Worm (Caenorhabditis elegans) whole organism, mixed stage, embryonic: ENCODE results near the gene bus-2.

Source experiments
- M03D4.4 ChIP-seq: sonication (generic microtip); optimal IDR thresholded peaks from 2 replicates; lab custom pipeline; 2017; ENCODE audit warnings: mild to moderate bottlenecking, missing genetic modification characterization, missing compliant biosample characterization
- bed-3 ChIP-seq: fragments of 200-800 bp; sonication (Bioruptor generic); optimal IDR thresholded peaks from 3 replicates; lab custom pipeline; 2018; ENCODE audit warnings: mild to moderate bottlenecking, missing genetic modification characterization, moderate library complexity, missing compliant biosample characterization
- blmp-1 ChIP-seq: fragments of 150-350 bp; optimal IDR thresholded peaks from 2 replicates; lab custom pipeline; 2014; ENCODE audit warnings: missing biosample characterization, missing genetic modification characterization
- ceh-39 ChIP-seq: fragments of 150-350 bp; optimal IDR thresholded peaks from 2 replicates; lab custom pipeline; 2014; ENCODE audit warnings: missing biosample characterization, missing genetic modification characterization
- ceh-43 ChIP-seq: fragments of 200-800 bp; sonication (Bioruptor generic); optimal IDR thresholded peaks from 2 replicates; lab custom pipeline; 2018; ENCODE audit warnings: mild to moderate bottlenecking, missing genetic modification characterization, moderate library complexity, missing compliant biosample characterization
- ceh-83 ChIP-seq: fragments of 200-800 bp; sonication (Bioruptor generic); optimal IDR thresholded peaks from 2 replicates; lab custom pipeline; 2018; ENCODE audit warnings: mild to moderate bottlenecking, missing genetic modification characterization, missing compliant biosample characterization
- ces-1 ChIP-seq: fragments of 150-350 bp; optimal IDR thresholded peaks from 2 replicates; lab custom pipeline; 2014; ENCODE audit warnings: missing biosample characterization, missing genetic modification reagents, missing genetic modification characterization
- cnd-1 ChIP-seq: fragments of 200-800 bp; sonication (Bioruptor generic); optimal IDR thresholded peaks from 2 replicates; lab custom pipeline; 2018; ENCODE audit warnings: mild to moderate bottlenecking, missing genetic modification characterization, missing compliant biosample characterization
- drap-1 ChIP-seq: fragments of 200-800 bp; sonication (Bioruptor generic); optimal IDR thresholded peaks from 3 replicates; lab custom pipeline; 2018; ENCODE audit warnings: mild to moderate bottlenecking, missing genetic modification characterization, missing compliant biosample characterization
- elt-1 ChIP-seq: sonication (generic microtip); optimal IDR thresholded peaks from 2 replicates; lab custom pipeline; 2017; ENCODE audit warnings: missing genetic modification characterization, mild to moderate bottlenecking, missing compliant biosample characterization, antibody characterized with exemption, moderate library complexity, borderline replicate concordance; ENCODE audit not compliant: insufficient read depth
- elt-3 ChIP-seq: fragments of 150-350 bp; optimal IDR thresholded peaks from 2 replicates; lab custom pipeline; 2014; ENCODE audit warnings: missing biosample characterization, missing genetic modification characterization
- flh-1 ChIP-seq: fragments of 200-800 bp; sonication (Bioruptor generic); optimal IDR thresholded peaks from 2 replicates; lab custom pipeline; 2018; ENCODE audit warnings: mild to moderate bottlenecking, missing genetic modification characterization, moderate library complexity, missing compliant biosample characterization
- ham-2 ChIP-seq: fragments of 200-800 bp; sonication (Bioruptor generic); optimal IDR thresholded peaks from 2 replicates; lab custom pipeline; 2018; ENCODE audit warnings: mild to moderate bottlenecking, missing genetic modification characterization, missing compliant biosample characterization
- hlh-1 ChIP-seq: fragments of 150-350 bp; optimal IDR thresholded peaks from 2 replicates; lab custom pipeline; 2014; ENCODE audit warnings: missing biosample characterization, missing genetic modification reagents, missing genetic modification characterization
- lin-13 ChIP-seq: fragments of 150-350 bp; optimal IDR thresholded peaks from 2 replicates; lab custom pipeline; 2014; ENCODE audit warnings: missing biosample characterization, missing genetic modification characterization
- lin-32 ChIP-seq: fragments of 200-800 bp; sonication (Bioruptor generic); optimal IDR thresholded peaks from 2 replicates; lab custom pipeline; 2018; ENCODE audit warnings: mild to moderate bottlenecking, missing genetic modification characterization, missing compliant biosample characterization
- lsy-2 ChIP-seq: fragments of 150-350 bp; optimal IDR thresholded peaks from 2 replicates; lab custom pipeline; 2014; ENCODE audit warnings: missing biosample characterization, missing genetic modification characterization
- mab-5 ChIP-seq: fragments of 150-350 bp; optimal IDR thresholded peaks from 2 replicates; lab custom pipeline; 2014; ENCODE audit warnings: missing biosample characterization, missing genetic modification characterization
- mep-1 ChIP-seq: fragments of 150-350 bp; optimal IDR thresholded peaks from 2 replicates; lab custom pipeline; 2017; ENCODE audit warnings: missing biosample characterization, missing genetic modification reagents, missing genetic modification characterization, inconsistent platforms
- mls-2 ChIP-seq: sonication (generic microtip); optimal IDR thresholded peaks from 2 replicates; lab custom pipeline; 2016; ENCODE audit warnings: mild to moderate bottlenecking, missing genetic modification characterization, moderate library complexity, missing compliant biosample characterization
- nhr-12 ChIP-seq: fragments of 150-350 bp; optimal IDR thresholded peaks from 2 replicates; lab custom pipeline; 2014; ENCODE audit warnings: missing biosample characterization, missing genetic modification characterization
- nhr-2 ChIP-seq: fragments of 150-350 bp; optimal IDR thresholded peaks from 2 replicates; lab custom pipeline; 2014; ENCODE audit warnings: missing biosample characterization, missing genetic modification characterization
- nhr-237 ChIP-seq: fragments of 150-350 bp; optimal IDR thresholded peaks from 2 replicates; lab custom pipeline; 2014; ENCODE audit warnings: missing biosample characterization, missing genetic modification characterization
- nhr-28 ChIP-seq: fragments of 150-350 bp; optimal IDR thresholded peaks from 2 replicates; lab custom pipeline; 2014; ENCODE audit warnings: missing biosample characterization, missing genetic modification characterization
- nhr-76 ChIP-seq: sonication (generic microtip); optimal IDR thresholded peaks from 2 replicates; lab custom pipeline; 2017; ENCODE audit warnings: missing biosample characterization, missing genetic modification characterization
- pha-4 ChIP-seq: fragments of 150-350 bp; optimal IDR thresholded peaks from 2 replicates; lab custom pipeline; 2018; ENCODE audit warnings: missing biosample characterization, missing genetic modification reagents, missing genetic modification characterization
- sem-2 ChIP-seq: fragments of 200-800 bp; sonication (Bioruptor generic); optimal IDR thresholded peaks from 2 replicates; lab custom pipeline; 2018; ENCODE audit warnings: mild to moderate bottlenecking, missing genetic modification characterization, missing compliant biosample characterization
- snpc-4 ChIP-seq: fragments of 150-350 bp; optimal IDR thresholded peaks from 2 replicates; lab custom pipeline; 2014; ENCODE audit warnings: missing biosample characterization, missing genetic modification characterization
- sptf-1 ChIP-seq: sonication (generic microtip); optimal IDR thresholded peaks from 2 replicates; lab custom pipeline; 2017; ENCODE audit warnings: mild to moderate bottlenecking, missing genetic modification characterization, moderate library complexity, missing compliant biosample characterization
- tbx-8 ChIP-seq: fragments of 200-800 bp; sonication (Bioruptor generic); optimal IDR thresholded peaks from 2 replicates; lab custom pipeline; 2018; ENCODE audit warnings: mild to moderate bottlenecking, missing genetic modification characterization, moderate library complexity, missing compliant biosample characterization
- unc-120 ChIP-seq: sonication (generic microtip); optimal IDR thresholded peaks from 2 replicates; lab custom pipeline; 2017; ENCODE audit warnings: missing genetic modification characterization, missing compliant biosample characterization; ENCODE audit not compliant: poor library complexity, severe bottlenecking
- unc-39 ChIP-seq: fragments of 150-350 bp; optimal IDR thresholded peaks from 2 replicates; lab custom pipeline; 2014; ENCODE audit warnings: missing biosample characterization, missing genetic modification characterization
- unc-62 ChIP-seq: fragments of 150-350 bp; optimal IDR thresholded peaks from 2 replicates; lab custom pipeline; 2014; ENCODE audit warnings: missing biosample characterization, missing genetic modification reagents, missing genetic modification characterization
- zip-8 ChIP-seq: fragments of 150-350 bp; optimal IDR thresholded peaks from 2 replicates; lab custom pipeline; 2014; ENCODE audit warnings: missing biosample characterization, missing genetic modification characterization
- ztf-11 ChIP-seq: fragments of 150-350 bp; optimal IDR thresholded peaks from 2 replicates; lab custom pipeline; 2014; ENCODE audit warnings: missing biosample characterization, missing genetic modification characterization

Gene bus-2

ce11 chrIV:1699599-1699998 is at the start of gene bus-2:
Gene bus-2 (plus strand): TSS chrIV:1699899.
- no peak for TF ChIP-seq snpc-4 (tag; lab: Kevin White, UChicago)
- no peak for TF ChIP-seq unc-62
- TF ChIP-seq lin-32 (GFP tag; lab: Kevin White, UChicago) = no peak
- no peak for TF ChIP-seq unc-120
- no peak for TF ChIP-seq mep-1 (tag; lab: Kevin White, UChicago)

ce11 chrIV:1655312-1655711 is 44.4 kb upstream of the bus-2 start:
- peak; percentile 13 for TF ChIP-seq pha-4 (tag; lab: Kevin White, UChicago)
- TF ChIP-seq nhr-237 (tag; lab: Kevin White, UChicago) = peak; percentile 54
- TF ChIP-seq ceh-39 = no peak

- TF ChIP-seq nhr-2 (tag; lab: Kevin White, UChicago) (peak; percentile 27), pha-4 (tag; lab: Kevin White, UChicago) (peak; percentile 96), ceh-39 (no peak)
These were observed 42.6 kb upstream of the bus-2 start for ce11 chrIV:1657069-1657468.

- TF ChIP-seq lsy-2 (tag; lab: Kevin White, UChicago) (peak; percentile 92), ceh-43 (GFP tag; lab: Kevin White, UChicago) (peak; percentile 91), lin-13 (tag; lab: Kevin White, UChicago) (peak; percentile 99), elt-1 (tag; lab: Kevin White, UChicago) (peak; percentile 86), elt-3 (peak; percentile 56), mls-2 (tag; lab: Kevin White, UChicago) (peak; percentile 94), snpc-4 (tag; lab: Kevin White, UChicago) (no peak), blmp-1 (peak; percentile 47), unc-120 (peak; percentile 89), nhr-28 (tag; lab: Kevin White, UChicago) (peak; percentile 55), nhr-12 (tag; lab: Kevin White, UChicago) (peak; percentile 78), drap-1 (GFP tag; lab: Kevin White, UChicago) (peak; percentile 84), ztf-11 (tag; lab: Kevin White, UChicago) (peak; percentile 94), zip-8 (no peak), hlh-1 (tag; lab: Kevin White, UChicago) (peak; percentile 92), nhr-76 (tag; lab: Kevin White, UChicago) (peak; percentile 66), ces-1 (GFP tag; lab: Kevin White, UChicago) (peak; percentile 94), sem-2 (peak; percentile 51), cnd-1 (tag; lab: Kevin White, UChicago) (peak; percentile 91), nhr-2 (tag; lab: Kevin White, UChicago) (peak; percentile 64), lin-32 (GFP tag; lab: Kevin White, UChicago) (peak; percentile 16), M03D4.4 (tag; lab: Kevin White, UChicago) (peak; percentile 90), unc-39 (tag; lab: Kevin White, UChicago) (peak; percentile 87), bed-3 (peak; percentile 63), ceh-83 (GFP tag; lab: Kevin White, UChicago) (peak; percentile 79), pha-4 (tag; lab: Kevin White, UChicago) (peak; percentile 99), ham-2 (peak; percentile 60), mab-5 (peak; percentile 78), sptf-1 (tag; lab: Kevin White, UChicago) (peak; percentile 95), tbx-8 (GFP tag; lab: Kevin White, UChicago) (peak; percentile 40), ceh-39 (peak; percentile 95), flh-1 (peak; percentile 56), mep-1 (tag; lab: Kevin White, UChicago) (peak; percentile 99), nhr-237 (tag; lab: Kevin White, UChicago) (peak; percentile 97), unc-62 (peak; percentile 70)
These were observed 40.5 kb upstream of the bus-2 start, which contains the start of gene rps-28 for ce11 chrIV:1659045-1659741. Gene rps-28 (plus strand): TSS chrIV:1659691.
